Worm (Caenorhabditis elegans) whole organism, L1 larva: ENCODE measurements around the gene W02D7.8.

Source experiments
- C34B4.2 ChIP-seq: sonication (generic microtip); optimal IDR thresholded peaks from 2 replicates; lab custom pipeline; 2017; ENCODE audit warnings: mild to moderate bottlenecking, missing genetic modification characterization, missing compliant biosample characterization
- F16B12.6 ChIP-seq: fragments of 150-350 bp; optimal IDR thresholded peaks from 2 replicates; lab custom pipeline; 2014; ENCODE audit warnings: missing biosample characterization, missing genetic modification characterization
- Y116A8C.19 ChIP-seq: sonication (generic microtip); optimal IDR thresholded peaks from 2 replicates; lab custom pipeline; 2016; ENCODE audit warnings: missing compliant biosample characterization, missing genetic modification characterization, borderline replicate concordance
- aha-1 ChIP-seq: fragments of 150-350 bp; optimal IDR thresholded peaks from 2 replicates; lab custom pipeline; 2014; ENCODE audit warnings: missing biosample characterization, missing genetic modification characterization
- alr-1 ChIP-seq: fragments of 200-800 bp; sonication (Bioruptor generic); optimal IDR thresholded peaks from 2 replicates; lab custom pipeline; 2018; ENCODE audit warnings: borderline replicate concordance, mild to moderate bottlenecking, missing genetic modification characterization, missing compliant biosample characterization
- ceh-8 ChIP-seq: fragments of 200-800 bp; sonication (Bioruptor generic); optimal IDR thresholded peaks from 2 replicates; lab custom pipeline; 2018; ENCODE audit warnings: mild to moderate bottlenecking, missing genetic modification characterization, moderate library complexity, missing compliant biosample characterization
- ceh-82 ChIP-seq, 3 experiments: fragments of 150-350 bp in 1 of 3; sonication (generic microtip) in 2 of 3; optimal IDR thresholded peaks; 2 replicates each; lab custom pipeline; 2014 to 2017; ENCODE audit warnings: missing biosample characterization in 3 of 3, missing genetic modification characterization in 3 of 3
- ces-1 ChIP-seq: fragments of 150-350 bp; optimal IDR thresholded peaks from 2 replicates; lab custom pipeline; 2014; ENCODE audit warnings: missing biosample characterization, missing genetic modification reagents, missing genetic modification characterization
- dsc-1 ChIP-seq: sonication (generic microtip); optimal IDR thresholded peaks from 2 replicates; lab custom pipeline; 2016; ENCODE audit warnings: mild to moderate bottlenecking, missing genetic modification characterization, missing compliant biosample characterization
- efl-1 ChIP-seq, 4 experiments: fragments of 150-350 bp; optimal IDR thresholded peaks in 3 of 4; peaks in 1 of 4; 1 replicate in 1 of 4; 2 replicates in 3 of 4; lab custom pipeline; 2014; ENCODE audit warnings: missing biosample characterization in 2 of 4, missing genetic modification characterization in 2 of 4, missing genetic modification reagents in 2 of 4
- egl-13 ChIP-seq: sonication (generic microtip); optimal IDR thresholded peaks from 2 replicates; lab custom pipeline; 2016; ENCODE audit warnings: missing genotype, missing genetic modification reagents, missing genetic modification characterization, missing compliant biosample characterization
- egl-27 ChIP-seq, 2 experiments: fragments of 150-350 bp in 1 of 2; sonication (generic microtip); optimal IDR thresholded peaks; 3 replicates each; lab custom pipeline; 2017 to 2018; ENCODE audit warnings: missing biosample characterization in 2 of 2, missing genetic modification characterization in 2 of 2, missing genetic modification reagents in 2 of 2
- elt-2 ChIP-seq: sonication (generic microtip); optimal IDR thresholded peaks from 2 replicates; lab custom pipeline; 2016; ENCODE audit warnings: missing genetic modification characterization, mild to moderate bottlenecking, inconsistent platforms, missing compliant biosample characterization, missing genetic modification reagents
- elt-3 ChIP-seq, 6 experiments: fragments of 150-350 bp in 1 of 6; sonication (generic microtip); optimal IDR thresholded peaks; 2 replicates each; lab custom pipeline; 2017 to 2018; ENCODE audit warnings: missing biosample characterization in 6 of 6, missing genetic modification characterization in 6 of 6, inconsistent platforms in 1 of 6
- fkh-4 ChIP-seq: sonication (generic microtip); optimal IDR thresholded peaks from 2 replicates; lab custom pipeline; 2016; ENCODE audit warnings: missing compliant biosample characterization, missing genetic modification characterization, borderline replicate concordance
- grh-1 ChIP-seq: fragments of 200-800 bp; sonication (Bioruptor generic); IDR thresholded peaks from 2 replicates; pipeline ENCODE4 v1.3.6; 2022; ENCODE audit warnings: missing genetic modification reagents, missing genetic modification characterization, missing compliant biosample characterization
- hlh-17 ChIP-seq: fragments of 200-800 bp; sonication (Bioruptor generic); optimal IDR thresholded peaks from 2 replicates; lab custom pipeline; 2018; ENCODE audit warnings: missing genetic modification characterization, mild to moderate bottlenecking, missing compliant biosample characterization, moderate library complexity, borderline replicate concordance
- hlh-4 ChIP-seq: sonication (generic microtip); optimal IDR thresholded peaks from 2 replicates; lab custom pipeline; 2016; ENCODE audit warnings: mild to moderate bottlenecking, missing genetic modification characterization, missing compliant biosample characterization
- jun-1 ChIP-seq: fragments of 150-350 bp; optimal IDR thresholded peaks from 2 replicates; lab custom pipeline; 2014; ENCODE audit warnings: missing biosample characterization, missing genetic modification reagents, missing genetic modification characterization
- lin-13 ChIP-seq: fragments of 150-350 bp; optimal IDR thresholded peaks from 2 replicates; lab custom pipeline; 2014; ENCODE audit warnings: missing biosample characterization, missing genetic modification reagents, missing genetic modification characterization
- lin-15B ChIP-seq: fragments of 150-350 bp; sonication (generic microtip); optimal IDR thresholded peaks from 3 replicates; lab custom pipeline; 2014; ENCODE audit warnings: missing biosample characterization, missing genetic modification characterization
- lin-35 ChIP-seq, 2 experiments: fragments of 150-350 bp; optimal IDR thresholded peaks; 2 replicates each; lab custom pipeline; 2014; ENCODE audit warnings: missing biosample characterization in 2 of 2, missing genetic modification characterization in 2 of 2, missing genetic modification reagents in 2 of 2
- lir-3 ChIP-seq: sonication (generic microtip); optimal IDR thresholded peaks from 2 replicates; lab custom pipeline; 2016; ENCODE audit warnings: mild to moderate bottlenecking, missing genetic modification characterization, moderate library complexity, missing compliant biosample characterization; ENCODE audit not compliant: poor library complexity
- lsy-2 ChIP-seq, 2 experiments: fragments of 150-350 bp; optimal IDR thresholded peaks; 2 replicates each; lab custom pipeline; 2014; ENCODE audit warnings: missing biosample characterization in 2 of 2, missing genetic modification characterization in 2 of 2
- mab-9 ChIP-seq: fragments of 200-800 bp; sonication (Bioruptor generic); IDR thresholded peaks from 2 replicates; pipeline ENCODE4 v1.3.6; 2022; ENCODE audit warnings: missing genetic modification reagents, missing genetic modification characterization, missing compliant biosample characterization
- mep-1 ChIP-seq: fragments of 150-350 bp; optimal IDR thresholded peaks from 2 replicates; lab custom pipeline; 2014; ENCODE audit warnings: missing biosample characterization, missing genetic modification characterization
- nhr-11 ChIP-seq: fragments of 150-350 bp; optimal IDR thresholded peaks from 2 replicates; lab custom pipeline; 2014; ENCODE audit warnings: missing biosample characterization, missing genetic modification characterization
- nhr-20 ChIP-seq: sonication (generic microtip); optimal IDR thresholded peaks from 2 replicates; lab custom pipeline; 2016; ENCODE audit warnings: mild to moderate bottlenecking, missing genetic modification characterization, missing compliant biosample characterization
- nhr-28 ChIP-seq: fragments of 150-350 bp; optimal IDR thresholded peaks from 2 replicates; lab custom pipeline; 2014; ENCODE audit warnings: missing biosample characterization, missing genetic modification characterization
- nhr-77 ChIP-seq: fragments of 150-350 bp; optimal IDR thresholded peaks from 2 replicates; lab custom pipeline; 2014; ENCODE audit warnings: missing biosample characterization, missing genetic modification characterization
- pqm-1 ChIP-seq: sonication (generic microtip); optimal IDR thresholded peaks from 3 replicates; lab custom pipeline; 2017; ENCODE audit warnings: missing biosample characterization, missing genetic modification characterization
- skn-1 ChIP-seq: fragments of 150-350 bp; optimal IDR thresholded peaks from 2 replicates; lab custom pipeline; 2014; ENCODE audit warnings: missing biosample characterization, missing genetic modification characterization
- sptf-1 ChIP-seq: fragments of 150-350 bp; optimal IDR thresholded peaks from 2 replicates; lab custom pipeline; 2014; ENCODE audit warnings: missing biosample characterization, missing genetic modification characterization
- sup-37 ChIP-seq: fragments of 200-800 bp; sonication (Bioruptor generic); optimal IDR thresholded peaks from 2 replicates; lab custom pipeline; 2018; ENCODE audit warnings: mild to moderate bottlenecking, missing genetic modification characterization, missing compliant biosample characterization
- unc-130 ChIP-seq: fragments of 150-350 bp; optimal IDR thresholded peaks from 2 replicates; lab custom pipeline; 2017; ENCODE audit warnings: missing biosample characterization, missing genetic modification characterization, inconsistent platforms
- vab-15 ChIP-seq: sonication (generic microtip); optimal IDR thresholded peaks from 2 replicates; lab custom pipeline; 2017; ENCODE audit warnings: missing genotype, mild to moderate bottlenecking, missing genetic modification characterization, missing compliant biosample characterization
- xbp-1 ChIP-seq: sonication (generic microtip); optimal IDR thresholded peaks from 2 replicates; lab custom pipeline; 2016; ENCODE audit warnings: missing genetic modification characterization, missing compliant biosample characterization
- zag-1 ChIP-seq: fragments of 150-350 bp; optimal IDR thresholded peaks from 2 replicates; lab custom pipeline; 2014; ENCODE audit warnings: missing biosample characterization, missing genetic modification characterization
- zip-4 ChIP-seq: fragments of 200-800 bp; sonication (Bioruptor generic); optimal IDR thresholded peaks from 2 replicates; lab custom pipeline; 2018; ENCODE audit warnings: mild to moderate bottlenecking, missing genetic modification characterization, moderate library complexity, missing compliant biosample characterization
- ztf-11 ChIP-seq, 2 experiments: sonication (generic microtip); optimal IDR thresholded peaks; 2 replicates each; lab custom pipeline; 2016 to 2017; ENCODE audit warnings: missing genetic modification characterization in 2 of 2, missing biosample characterization in 1 of 2, missing compliant biosample characterization in 1 of 2

The W02D7.8 gene

DNA sequence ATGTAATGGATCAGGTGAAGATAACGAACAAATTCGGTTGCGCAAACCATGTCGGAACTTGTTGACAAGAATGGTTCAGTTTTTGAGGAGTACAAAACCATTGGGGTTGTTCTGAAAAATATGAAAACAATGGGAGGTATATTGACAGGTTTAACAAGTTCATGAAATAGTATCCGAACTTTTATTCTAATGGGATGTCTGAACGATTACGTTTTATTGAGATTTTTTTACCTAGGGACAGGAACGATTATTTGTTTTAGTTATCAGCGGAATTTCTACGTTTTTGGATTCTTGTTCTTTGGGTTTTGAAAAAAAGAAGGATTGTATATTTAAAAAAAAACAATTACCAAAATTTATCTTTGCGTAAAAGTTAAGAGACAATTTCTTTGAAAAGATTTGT, 25.5 kb downstream of the W02D7.8 start, which contains the start of gene str-135:
Gene str-135 (minus strand): TSS at position 101 of the 400 bp plus-strand sequence.
- TF ChIP-seq alr-1 (no peak), sup-37 (GFP tag; lab: Kevin White, UChicago) (no peak), jun-1 (tag; lab: Kevin White, UChicago) (no peak), nhr-20 (tag; lab: Kevin White, UChicago) (no peak), zip-4 (GFP tag; lab: Kevin White, UChicago) (no peak), efl-1 (optimal IDR thresholded peaks at IDR 0.05; lab: Kevin White, UChicago) (no peak), efl-1 (GFP tag; optimal IDR thresholded peaks at IDR 0.05 in 1 of 2; lab: Kevin White, UChicago) (peak in 1 of 2 experiments; percentile 89), F16B12.6 (no peak), egl-27 (tag; optimal IDR thresholded peaks at IDR 0.05; lab: Kevin White, UChicago) (no peak)

- TF ChIP-seq Y116A8C.19 (tag; lab: Kevin White, UChicago) (no peak), C34B4.2 (tag; lab: Kevin White, UChicago) (no peak), vab-15 (no peak), nhr-77 (no peak), lin-15B (no peak), lin-13 (no peak), pqm-1 (tag; lab: Kevin White, UChicago) (no peak), aha-1 (tag; lab: Kevin White, UChicago) (no peak), xbp-1 (tag; lab: Kevin White, UChicago) (no peak), ceh-8 (GFP tag; lab: Kevin White, UChicago) (no peak), zag-1 (tag; lab: Kevin White, UChicago) (no peak), jun-1 (tag; lab: Kevin White, UChicago) (no peak), sptf-1 (tag; lab: Kevin White, UChicago) (no peak)
- TF ChIP-seq, all 84 proteins: peak for 0
Measured at ce11 chrV:8278830-8279229, 27.4 kb downstream of the W02D7.8 start, which contains the start of gene str-136. Gene str-136 (minus strand): TSS chrV:8278930.

DNA sequence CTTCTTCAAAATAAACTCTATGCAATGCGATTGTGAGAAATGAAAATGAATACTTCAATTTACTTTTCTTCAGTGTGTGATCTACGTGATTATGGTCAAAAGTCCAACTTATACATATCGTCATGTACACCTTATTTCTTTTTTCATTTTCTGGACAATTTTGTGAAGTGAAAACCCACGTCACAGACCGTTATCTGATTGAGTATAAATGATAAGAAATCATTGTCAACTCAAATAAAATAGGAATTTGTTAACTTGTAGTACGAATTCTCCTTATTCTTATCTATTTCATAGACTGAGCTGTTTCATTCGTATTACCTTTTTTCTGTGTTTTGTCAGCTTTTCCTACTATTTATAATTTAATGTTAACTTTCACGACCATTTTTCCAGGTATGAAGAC, 34.3 kb downstream of the W02D7.8 start, which contains the start of gene asp-5:
Gene asp-5 (plus strand): TSS at position 391 of the 400 bp plus-strand sequence.
- TF ChIP-seq hlh-4 (tag; lab: Kevin White, UChicago) (no peak), hlh-17 (GFP tag; lab: Kevin White, UChicago) (no peak), lin-15B (no peak), ztf-11 (tag; optimal IDR thresholded peaks at IDR 0.05; lab: Kevin White, UChicago) (no peak), dsc-1 (tag; lab: Kevin White, UChicago) (no peak), nhr-11 (tag; lab: Kevin White, UChicago) (no peak), Y116A8C.19 (tag; lab: Kevin White, UChicago) (no peak), lin-35 (GFP tag; optimal IDR thresholded peaks at IDR 0.05; lab: Kevin White, UChicago) (peak in 1 of 2 experiments; percentile 11), ceh-82 (tag; optimal IDR thresholded peaks at IDR 0.05; lab: Kevin White, UChicago) (no peak), elt-2 (tag; lab: Kevin White, UChicago) (peak; percentile 76), mab-9 (no peak), C34B4.2 (tag; lab: Kevin White, UChicago) (no peak)
- TF ChIP-seq, all 84 proteins: peak for 2

ce11 chrV:8271395-8271794, 34.9 kb downstream of the W02D7.8 start:
- TF ChIP-seq grh-1 (no peak), F16B12.6 (no peak), lsy-2 (tag; optimal IDR thresholded peaks at IDR 0.05; lab: Kevin White, UChicago) (no peak), unc-130 (tag; lab: Kevin White, UChicago) (no peak), nhr-28 (tag; lab: Kevin White, UChicago) (no peak), mab-9 (no peak), aha-1 (tag; lab: Kevin White, UChicago) (no peak), ces-1 (no peak), mep-1 (tag; lab: Kevin White, UChicago) (no peak), skn-1 (tag; lab: Kevin White, UChicago) (no peak), pqm-1 (tag; lab: Kevin White, UChicago) (no peak), zip-4 (GFP tag; lab: Kevin White, UChicago) (no peak), hlh-17 (GFP tag; lab: Kevin White, UChicago) (no peak), elt-3 (tag; optimal IDR thresholded peaks at IDR 0.05; lab: Kevin White, UChicago) (no peak), fkh-4 (tag; lab: Kevin White, UChicago) (no peak), egl-13 (no peak), lir-3 (no peak)
- TF ChIP-seq, all 84 proteins: peak for 0
